Fruit fly (Drosophila melanogaster) whole organism, embryonic: ENCODE data around the gene Naxd.

ENCODE experiments used
- Abd-B ChIP-seq: fragments of 200-800 bp; sonication (Bioruptor generic); optimal IDR thresholded peaks from 2 replicates; lab custom pipeline; 2018; ENCODE audit warnings: missing biosample characterization, mild to moderate bottlenecking, missing genetic modification characterization, moderate library complexity
- CG1024 ChIP-seq: fragments of 200-800 bp; sonication (Bioruptor generic); IDR thresholded peaks from 2 replicates; pipeline ENCODE4 v1.3.6; 2022; ENCODE audit warnings: missing biosample characterization, missing genetic modification characterization
- CG10462 ChIP-seq: fragments of 200-800 bp; sonication (Bioruptor generic); optimal IDR thresholded peaks from 2 replicates; lab custom pipeline; 2016; ENCODE audit warnings: missing biosample characterization, missing genetic modification characterization
- CG10654 ChIP-seq: fragments of 200-800 bp; sonication (Bioruptor generic); optimal IDR thresholded peaks from 2 replicates; lab custom pipeline; 2016; ENCODE audit warnings: missing biosample characterization, missing genetic modification characterization
- CG11456 ChIP-seq: fragments of 200-800 bp; sonication (Bioruptor generic); IDR thresholded peaks from 3 replicates; pipeline ENCODE4 v1.3.6; 2022; ENCODE audit warnings: missing biosample characterization, missing genetic modification characterization
- CG12071 ChIP-seq: fragments of 200-800 bp; sonication (Bioruptor generic); optimal IDR thresholded peaks from 3 replicates; lab custom pipeline; 2018; ENCODE audit warnings: missing biosample characterization, mild to moderate bottlenecking, missing genetic modification characterization
- CG12155 ChIP-seq: fragments of 200-800 bp; sonication (Bioruptor generic); optimal IDR thresholded peaks from 3 replicates; lab custom pipeline; 2016; ENCODE audit warnings: missing biosample characterization, missing genetic modification characterization
- CG12659 ChIP-seq: fragments of 200-800 bp; sonication (Bioruptor generic); optimal IDR thresholded peaks from 3 replicates; lab custom pipeline; 2017; ENCODE audit warnings: mild to moderate bottlenecking, missing biosample characterization, missing genetic modification reagents, missing genetic modification characterization
- CG13624 ChIP-seq: fragments of 200-800 bp; sonication (Bioruptor generic); optimal IDR thresholded peaks from 2 replicates; lab custom pipeline; 2016; ENCODE audit warnings: missing biosample characterization, missing genetic modification characterization
- CG14860 ChIP-seq: fragments of 200-800 bp; sonication (Bioruptor generic); IDR thresholded peaks from 3 replicates; pipeline ENCODE4 v1.3.6; 2022; ENCODE audit warnings: missing biosample characterization, missing genetic modification characterization; ENCODE audit not compliant: partially characterized antibody
- CG15073 ChIP-seq: fragments of 200-800 bp; sonication (Bioruptor generic); optimal IDR thresholded peaks from 2 replicates; lab custom pipeline; 2016; ENCODE audit warnings: missing biosample characterization, missing genetic modification characterization
- CG15601 ChIP-seq: fragments of 200-800 bp; sonication (Bioruptor generic); optimal IDR thresholded peaks from 3 replicates; lab custom pipeline; 2019; ENCODE audit warnings: missing biosample characterization, mild to moderate bottlenecking, missing genetic modification characterization, moderate library complexity
- CG18476 ChIP-seq: fragments of 200-800 bp; sonication (Bioruptor generic); optimal IDR thresholded peaks from 2 replicates; lab custom pipeline; 2016; ENCODE audit warnings: missing biosample characterization, mild to moderate bottlenecking, missing genetic modification characterization
- CG18764 ChIP-seq: fragments of 200-800 bp; sonication (Bioruptor generic); optimal IDR thresholded peaks from 3 replicates; lab custom pipeline; 2016; ENCODE audit warnings: missing biosample characterization, missing genetic modification characterization
- CG4360 ChIP-seq: fragments of 200-800 bp; sonication (Bioruptor generic); IDR thresholded peaks from 2 replicates; pipeline ENCODE4 v1.3.6; 2022; ENCODE audit warnings: missing biosample characterization, missing genetic modification characterization
- CG43689 ChIP-seq: fragments of 200-800 bp; sonication (Bioruptor generic); IDR thresholded peaks from 2 replicates; pipeline ENCODE4 v1.3.6; 2022; ENCODE audit warnings: missing biosample characterization, missing genetic modification characterization
- CG4820 ChIP-seq: fragments of 200-800 bp; sonication (Bioruptor generic); optimal IDR thresholded peaks from 3 replicates; lab custom pipeline; 2016; ENCODE audit warnings: missing biosample characterization, missing genetic modification characterization
- CG6683 ChIP-seq: fragments of 200-800 bp; sonication (Bioruptor generic); optimal IDR thresholded peaks from 2 replicates; lab custom pipeline; 2017; ENCODE audit warnings: missing biosample characterization, mild to moderate bottlenecking, missing genetic modification characterization, missing genetic modification reagents
- CG7963 ChIP-seq: fragments of 200-800 bp; sonication (Bioruptor generic); IDR thresholded peaks from 3 replicates; pipeline ENCODE4 v1.3.6; 2022; ENCODE audit warnings: missing biosample characterization, missing genetic modification characterization; ENCODE audit not compliant: partially characterized antibody
- CG8089 ChIP-seq: fragments of 200-800 bp; sonication (Bioruptor generic); optimal IDR thresholded peaks from 3 replicates; lab custom pipeline; 2016; ENCODE audit warnings: missing biosample characterization, missing genetic modification characterization
- CG8359 ChIP-seq: fragments of 200-800 bp; sonication (Bioruptor generic); optimal IDR thresholded peaks from 2 replicates; lab custom pipeline; 2017; ENCODE audit warnings: missing biosample characterization, mild to moderate bottlenecking, missing genetic modification characterization, borderline replicate concordance
- CG8478 ChIP-seq: fragments of >200 bp; optimal IDR thresholded peaks from 2 replicates; lab custom pipeline; 2018
- CG9797 ChIP-seq: fragments of 200-800 bp; sonication (Bioruptor generic); optimal IDR thresholded peaks from 3 replicates; lab custom pipeline; 2018; ENCODE audit warnings: missing biosample characterization, mild to moderate bottlenecking, missing genetic modification characterization
- CG9817 ChIP-seq: fragments of 200-800 bp; sonication (Bioruptor generic); optimal IDR thresholded peaks from 2 replicates; lab custom pipeline; 2018; ENCODE audit warnings: missing biosample characterization, mild to moderate bottlenecking, missing genetic modification characterization, moderate library complexity
- Deaf1 ChIP-seq: fragments of 200-800 bp; optimal IDR thresholded peaks from 3 replicates; lab custom pipeline; 2019; ENCODE audit warnings: missing biosample characterization, mild to moderate bottlenecking, missing genetic modification characterization, moderate library complexity
- Dip3 ChIP-seq: fragments of 200-800 bp; sonication (Bioruptor generic); optimal IDR thresholded peaks from 3 replicates; lab custom pipeline; 2016; ENCODE audit warnings: missing biosample characterization, missing genetic modification characterization
- Dref ChIP-seq: fragments of 200-800 bp; sonication (Bioruptor generic); IDR thresholded peaks from 2 replicates; pipeline ENCODE4 v1.3.6; 2022; ENCODE audit warnings: missing biosample characterization, missing genetic modification characterization
- Fer1 ChIP-seq: fragments of 200-800 bp; sonication (Bioruptor generic); optimal IDR thresholded peaks from 2 replicates; lab custom pipeline; 2017; ENCODE audit warnings: missing biosample characterization, mild to moderate bottlenecking, missing genetic modification characterization
- Gsc ChIP-seq: fragments of 200-800 bp; sonication (Bioruptor generic); IDR thresholded peaks from 2 replicates; pipeline ENCODE4 v1.3.6; 2022; ENCODE audit warnings: missing biosample characterization, missing genetic modification characterization
- Hmx ChIP-seq: fragments of 200-800 bp; sonication (Bioruptor generic); optimal IDR thresholded peaks from 2 replicates; lab custom pipeline; 2016; ENCODE audit warnings: missing biosample characterization, missing genetic modification characterization
- Mes4 ChIP-seq: fragments of 200-800 bp; sonication (Bioruptor generic); optimal IDR thresholded peaks from 2 replicates; lab custom pipeline; 2016; ENCODE audit warnings: missing biosample characterization, missing genetic modification characterization
- Mrtf ChIP-seq: fragments of 200-800 bp; sonication (Bioruptor generic); IDR thresholded peaks from 3 replicates; pipeline ENCODE4 v1.3.6; 2022; ENCODE audit warnings: missing biosample characterization, missing genetic modification characterization
- Opbp ChIP-seq: fragments of 200-800 bp; sonication (Bioruptor generic); IDR thresholded peaks from 3 replicates; pipeline ENCODE4 v1.3.6; 2022; ENCODE audit warnings: missing biosample characterization, missing genetic modification characterization; ENCODE audit not compliant: partially characterized antibody
- Side ChIP-seq: fragments of 200-800 bp; sonication (Bioruptor generic); optimal IDR thresholded peaks from 2 replicates; lab custom pipeline; 2016; ENCODE audit warnings: missing biosample characterization, missing genetic modification characterization
- amos ChIP-seq: fragments of 200-800 bp; sonication (Bioruptor generic); IDR thresholded peaks from 2 replicates; pipeline ENCODE4 v1.3.6; 2022; ENCODE audit warnings: missing biosample characterization, missing genetic modification characterization; ENCODE audit not compliant: partially characterized antibody
- ap ChIP-seq: fragments of 200-800 bp; sonication (Bioruptor generic); IDR thresholded peaks from 2 replicates; pipeline ENCODE4 v1.3.6; 2022; ENCODE audit warnings: missing biosample characterization, missing genetic modification characterization
- bcd ChIP-seq: fragments of 200-800 bp; sonication (Bioruptor generic); optimal IDR thresholded peaks from 2 replicates; lab custom pipeline; 2017; ENCODE audit warnings: missing biosample characterization, mild to moderate bottlenecking, missing genetic modification characterization
- ci ChIP-seq: fragments of 200-800 bp; sonication (Bioruptor generic); IDR thresholded peaks from 3 replicates; pipeline ENCODE4 v1.3.6; 2022; ENCODE audit warnings: missing biosample characterization, missing genetic modification characterization
- danr ChIP-seq: fragments of 200-800 bp; sonication (Bioruptor generic); IDR thresholded peaks from 2 replicates; pipeline ENCODE4 v1.3.6; 2022; ENCODE audit warnings: missing biosample characterization, missing genetic modification characterization
- dimm ChIP-seq: fragments of 200-800 bp; sonication (Bioruptor generic); IDR thresholded peaks from 2 replicates; pipeline ENCODE4 v1.3.6; 2022; ENCODE audit warnings: missing biosample characterization, missing genetic modification characterization
- fru ChIP-seq: fragments of >200 bp; optimal IDR thresholded peaks from 2 replicates; lab custom pipeline; 2017
- gro ChIP-seq: fragments of 200-800 bp; sonication (Bioruptor generic); optimal IDR thresholded peaks from 2 replicates; lab custom pipeline; 2016; ENCODE audit warnings: missing biosample characterization, missing genetic modification characterization
- gsb-n ChIP-seq: fragments of 200-800 bp; sonication (Bioruptor generic); optimal IDR thresholded peaks from 3 replicates; lab custom pipeline; 2018; ENCODE audit warnings: missing biosample characterization, mild to moderate bottlenecking, missing genetic modification characterization
- lab ChIP-seq: fragments of 200-800 bp; sonication (Bioruptor generic); optimal IDR thresholded peaks from 3 replicates; lab custom pipeline; 2017; ENCODE audit warnings: missing biosample characterization, missing genetic modification characterization, mild to moderate bottlenecking, moderate library complexity, missing genetic modification reagents
- pum ChIP-seq: fragments of 200-800 bp; sonication (Bioruptor generic); optimal IDR thresholded peaks from 2 replicates; lab custom pipeline; 2016; ENCODE audit warnings: missing biosample characterization, missing genetic modification characterization
- ranshi ChIP-seq: fragments of 200-800 bp; sonication (Bioruptor generic); IDR thresholded peaks from 2 replicates; pipeline ENCODE4 v1.3.6; 2022; ENCODE audit warnings: missing biosample characterization, missing genetic modification characterization
- sens ChIP-seq: fragments of 200-800 bp; sonication (Bioruptor generic); peaks from one replicate; lab custom pipeline; 2016; ENCODE audit warnings: missing biosample characterization, missing genetic modification characterization
- slou ChIP-seq: fragments of 200-800 bp; sonication (Bioruptor generic); optimal IDR thresholded peaks from 3 replicates; lab custom pipeline; 2016; ENCODE audit warnings: missing biosample characterization, missing genetic modification characterization
- sr ChIP-seq: fragments of 200-800 bp; sonication (Bioruptor generic); IDR thresholded peaks from 3 replicates; pipeline ENCODE4 v1.3.6; 2022; ENCODE audit warnings: missing biosample characterization, missing genetic modification characterization
- toy ChIP-seq: fragments of 200-800 bp; sonication (Bioruptor generic); IDR thresholded peaks from 2 replicates; pipeline ENCODE4 v1.3.6; 2022; ENCODE audit warnings: missing biosample characterization, missing genetic modification characterization
- twi ChIP-seq: fragments of 200-800 bp; optimal IDR thresholded peaks from 2 replicates; lab custom pipeline; 2019; ENCODE audit warnings: missing biosample characterization, mild to moderate bottlenecking, missing genetic modification characterization, moderate library complexity
- unc-4 ChIP-seq: fragments of 200-800 bp; sonication (Bioruptor generic); IDR thresholded peaks from 2 replicates; pipeline ENCODE4 v1.3.6; 2022; ENCODE audit warnings: missing biosample characterization, missing genetic modification characterization; ENCODE audit not compliant: partially characterized antibody

Naxd gene

DNA sequence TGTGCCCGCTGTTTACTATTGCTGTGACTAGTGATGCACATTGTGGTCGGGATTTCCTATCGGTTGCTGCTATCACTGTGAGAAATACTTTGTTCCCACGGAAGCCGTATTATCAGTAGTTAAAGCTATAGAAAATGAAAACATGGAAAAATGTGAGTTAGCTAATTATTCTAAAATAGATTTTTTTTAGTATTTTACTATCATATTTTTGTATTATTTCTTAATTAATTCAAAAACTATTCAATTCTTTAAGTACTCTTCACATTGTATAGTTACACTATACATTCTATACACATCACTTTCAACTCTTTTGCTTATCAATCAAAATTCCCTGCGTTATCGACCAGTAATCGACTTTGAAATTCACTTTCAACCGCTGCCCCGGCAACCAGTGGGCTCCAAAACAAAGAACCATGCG lies at the start of gene Naxd, which contains the start of gene CG14079 (continued):
- peak; percentile 33 for TF ChIP-seq twi (tag; lab: Kevin White, UChicago)
- TF ChIP-seq toy (GFP tag; lab: Robert Waterston, UW): no peak
- no peak for TF ChIP-seq Gsc (GFP tag; lab: Robert Waterston, UW)
- peak; percentile 53 for TF ChIP-seq Dref (GFP tag; lab: Robert Waterston, UW)
- no peak for TF ChIP-seq CG7963 (GFP tag; lab: Robert Waterston, UW)
- TF ChIP-seq CG4820 (GFP tag; lab: Kevin White, UChicago): peak; percentile 48
- TF ChIP-seq gsb-n (tag; lab: Kevin White, UChicago): peak; percentile 55
- TF ChIP-seq fru (lab: Kevin White, UChicago): no peak
- peak; percentile 48 for TF ChIP-seq CG12155 (GFP tag; lab: Kevin White, UChicago)
- TF ChIP-seq lab: no peak
- no peak for TF ChIP-seq CG13624 (GFP tag; lab: Kevin White, UChicago)
- no peak for TF ChIP-seq CG18476
- TF ChIP-seq CG8478: no peak
- peak; percentile 43 for TF ChIP-seq CG10654 (GFP tag; lab: Kevin White, UChicago)
- peak; percentile 73; the same call in 2 of the 3 replicates for TF ChIP-seq CG11456 (GFP tag; lab: Robert Waterston, UW)
- no peak for TF ChIP-seq CG10462 (GFP tag; lab: Kevin White, UChicago)
- TF ChIP-seq pum (GFP tag; lab: Kevin White, UChicago): peak; percentile 45
- TF ChIP-seq CG14860 (GFP tag; lab: Robert Waterston, UW): no peak
- no peak; the same call in 1 of the 2 replicates for TF ChIP-seq amos (GFP tag; lab: Robert Waterston, UW)
- peak; percentile 27 for TF ChIP-seq Dip3
- 0 out of 2 replicates have a peak, but pooled peaks have one; percentile 38 for TF ChIP-seq CG43689 (GFP tag; lab: Robert Waterston, UW)
- no peak for TF ChIP-seq Deaf1 (tag; lab: Kevin White, UChicago)
- TF ChIP-seq CG15601 (tag; lab: Kevin White, UChicago): peak; percentile 100
- peak; percentile 78 for TF ChIP-seq CG9817 (tag; lab: Kevin White, UChicago)
- TF ChIP-seq CG12659 (GFP tag; lab: Kevin White, UChicago): peak; percentile 74
- no peak for TF ChIP-seq CG8359 (GFP tag; lab: Kevin White, UChicago)
- no peak for TF ChIP-seq gro (GFP tag; lab: Kevin White, UChicago)
- TF ChIP-seq CG9797 (GFP tag; lab: Kevin White, UChicago): no peak
- peak; percentile 68 for TF ChIP-seq ap (GFP tag; lab: Robert Waterston, UW)
- TF ChIP-seq Opbp (GFP tag; lab: Robert Waterston, UW): no peak
- TF ChIP-seq danr (GFP tag; lab: Robert Waterston, UW): no peak
- no peak for TF ChIP-seq CG8089 (GFP tag; lab: Kevin White, UChicago)
- TF ChIP-seq sr: no peak
- no peak for TF ChIP-seq Hmx (GFP tag; lab: Kevin White, UChicago)
- TF ChIP-seq ranshi (GFP tag; lab: Robert Waterston, UW): peak; percentile 59; the same call in 1 of the 2 replicates
- no peak for TF ChIP-seq Mes4 (GFP tag; lab: Kevin White, UChicago)
- TF ChIP-seq ci (GFP tag; lab: Robert Waterston, UW): peak; percentile 78
- peak; percentile 15 for TF ChIP-seq CG18764 (GFP tag; lab: Kevin White, UChicago)
- TF ChIP-seq CG15073 (GFP tag; lab: Kevin White, UChicago): no peak
- TF ChIP-seq Abd-B: peak; percentile 41
- peak; percentile 58 for TF ChIP-seq bcd (GFP tag; lab: Kevin White, UChicago)
- TF ChIP-seq slou (GFP tag; lab: Kevin White, UChicago): no peak
- TF ChIP-seq CG12071: no peak
- TF ChIP-seq Side: no peak
- no peak for TF ChIP-seq unc-4 (GFP tag; lab: Robert Waterston, UW)
- no peak for TF ChIP-seq CG1024 (GFP tag; lab: Robert Waterston, UW)
- 0 out of 3 replicates have a peak, but pooled peaks have one; percentile 30 for TF ChIP-seq Mrtf (GFP tag; lab: Robert Waterston, UW)
- TF ChIP-seq sens: peak; percentile 79
- TF ChIP-seq dimm (GFP tag; lab: Robert Waterston, UW): 0 out of 2 replicates have a peak, but pooled peaks have one; percentile 25
- no peak for TF ChIP-seq CG4360
- TF ChIP-seq Fer1 (GFP tag; lab: Kevin White, UChicago): peak; percentile 35
- TF ChIP-seq CG6683 (GFP tag; lab: Kevin White, UChicago): no peak
